Fruit fly (Drosophila melanogaster): Measurements from ENCODE around the gene CG12768.
A peak's percentile ranks its signal among the peaks of the same experiment; 100 is the strongest.

The CG12768 gene

dm6 chr3L:22885843-22886242 is 24.4 kb upstream of the CG12768 start:
- TF ChIP-seq noc (tag; optimal IDR thresholded peaks at IDR 0.05), result peak; percentile 62

DNA sequence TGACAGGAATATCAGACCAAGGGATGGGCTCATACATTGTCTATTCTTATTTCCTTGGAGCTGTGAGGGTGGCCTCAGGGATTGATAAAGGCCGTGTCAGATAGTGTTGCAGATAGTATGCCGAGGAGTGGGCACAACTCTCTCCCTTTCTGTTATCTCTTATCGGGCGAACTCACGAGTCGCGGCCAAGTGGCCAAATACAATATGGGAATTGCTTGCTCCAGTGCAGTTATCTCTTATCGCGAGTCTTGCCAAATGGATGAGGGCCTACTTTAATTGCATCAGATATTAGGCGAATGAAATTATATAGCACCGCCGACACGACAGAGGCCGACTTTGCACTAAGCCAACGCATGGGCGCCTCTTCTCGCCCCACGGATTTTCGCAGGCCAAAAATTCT is 23.4 kb upstream of the CG12768 start:
- no peak for TF ChIP-seq noc (tag; optimal IDR thresholded peaks at IDR 0.05)

DNA sequence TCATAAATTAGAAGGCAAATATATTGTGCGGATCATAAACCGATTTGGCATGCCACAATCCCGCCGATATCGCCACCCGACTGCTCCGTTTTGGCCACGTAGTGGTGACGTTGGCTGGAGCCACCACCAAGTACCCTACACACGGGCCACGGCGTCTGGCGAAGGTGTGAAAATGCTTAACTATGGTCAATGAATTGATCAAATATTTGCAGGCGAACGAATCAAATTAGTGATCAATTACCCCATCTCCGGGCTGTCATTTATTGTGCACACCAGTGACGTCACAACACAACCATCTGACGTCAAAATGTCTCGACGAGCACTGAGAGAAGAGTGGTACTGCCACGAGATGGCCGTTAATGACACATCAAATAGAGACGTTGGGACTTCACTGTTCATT is 22.6 kb upstream of the CG12768 start:
- TF ChIP-seq noc (tag; optimal IDR thresholded peaks at IDR 0.05), result no peak

DNA sequence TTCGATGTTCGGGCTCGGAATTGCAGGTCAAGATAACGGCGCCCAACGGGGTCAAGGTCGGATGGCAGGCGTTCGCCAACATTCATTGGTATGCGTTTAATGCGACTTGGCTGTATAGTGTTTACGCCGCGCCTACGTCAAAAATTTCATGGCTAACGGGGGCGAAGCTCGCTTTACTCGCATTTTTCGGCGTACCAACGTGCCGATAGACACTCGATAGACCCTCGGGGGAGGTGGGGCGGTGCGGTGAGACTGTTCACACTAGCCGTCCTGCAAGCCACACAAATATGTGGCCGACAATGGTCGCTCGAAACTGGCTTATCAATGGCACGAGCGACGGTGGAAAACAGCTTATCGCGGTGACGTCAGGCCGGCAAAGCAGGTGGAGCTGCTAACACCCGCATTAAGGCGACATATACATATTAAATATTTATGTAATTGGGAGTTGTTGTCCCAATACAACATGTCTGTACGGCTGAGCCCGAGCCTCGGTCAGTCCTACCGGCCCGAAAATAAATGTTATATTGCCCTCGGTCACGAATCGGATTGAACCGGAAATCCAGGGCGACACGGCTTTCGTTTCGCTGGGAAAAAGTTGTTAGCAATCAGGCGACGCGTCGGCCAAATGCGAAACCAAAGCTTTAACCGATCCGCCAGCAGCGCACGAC is 21.6 kb upstream of the CG12768 start:
- no peak for TF ChIP-seq noc (tag; optimal IDR thresholded peaks at IDR 0.05)

dm6 chr3L:22890024-22890423 is 20.3 kb upstream of the CG12768 start:
- TF ChIP-seq noc (tag; optimal IDR thresholded peaks at IDR 0.05), result no peak

dm6 chr3L:22891009-22891408 is 19.3 kb upstream of the CG12768 start:
- no peak for TF ChIP-seq noc (tag; optimal IDR thresholded peaks at IDR 0.05)

DNA sequence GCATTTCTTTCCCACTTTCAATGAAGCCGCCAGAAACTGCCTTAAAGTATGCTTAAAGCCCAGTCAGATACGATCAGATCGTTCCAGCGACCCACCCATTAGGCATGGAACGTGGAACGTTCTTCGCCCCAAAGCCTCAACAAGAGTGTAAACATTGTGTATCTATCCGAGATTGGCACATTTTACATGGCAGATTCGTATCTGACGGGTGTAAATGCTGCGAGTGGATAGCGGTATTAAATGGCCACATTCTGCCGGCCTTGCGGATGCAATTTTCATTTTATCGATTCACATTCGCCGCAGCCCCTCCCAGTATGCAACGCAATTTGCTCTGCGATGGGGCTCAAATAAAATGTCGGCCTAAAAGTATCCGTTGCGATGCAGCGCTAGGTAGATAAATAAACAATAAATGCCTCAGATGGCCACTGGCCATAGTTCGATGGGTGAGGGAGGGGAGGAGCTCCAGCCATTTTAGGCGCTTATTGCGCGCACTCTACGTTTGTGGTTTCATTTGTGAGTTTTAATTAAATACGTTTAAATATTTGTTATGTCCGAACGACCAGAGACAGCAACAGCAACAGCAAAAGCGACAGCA is 15.5 kb upstream of the CG12768 start:
- TF ChIP-seq noc (tag; optimal IDR thresholded peaks at IDR 0.05), result no peak

- no peak for TF ChIP-seq noc (tag; optimal IDR thresholded peaks at IDR 0.05)
These were observed 11.8 kb upstream of the CG12768 start, which contains the start of gene CG11131 for dm6 chr3L:22898444-22898843. CG11131 (plus strand) TSS chr3L:22898744.

dm6 chr3L:22901612-22902011 is 8.7 kb upstream of the CG12768 start, which contains the start of gene BoYb:
BoYb (plus strand) TSS chr3L:22901912.
- no peak for TF ChIP-seq noc (tag; optimal IDR thresholded peaks at IDR 0.05)

- no peak for TF ChIP-seq noc (tag; optimal IDR thresholded peaks at IDR 0.05)
These were observed 876 bp upstream of the CG12768 start for dm6 chr3L:22909325-22909904.

dm6 chr3L:22940249-22940648 is 30.0 kb downstream of the CG12768 start:
- TF ChIP-seq noc (tag; optimal IDR thresholded peaks at IDR 0.05), result no peak

DNA sequence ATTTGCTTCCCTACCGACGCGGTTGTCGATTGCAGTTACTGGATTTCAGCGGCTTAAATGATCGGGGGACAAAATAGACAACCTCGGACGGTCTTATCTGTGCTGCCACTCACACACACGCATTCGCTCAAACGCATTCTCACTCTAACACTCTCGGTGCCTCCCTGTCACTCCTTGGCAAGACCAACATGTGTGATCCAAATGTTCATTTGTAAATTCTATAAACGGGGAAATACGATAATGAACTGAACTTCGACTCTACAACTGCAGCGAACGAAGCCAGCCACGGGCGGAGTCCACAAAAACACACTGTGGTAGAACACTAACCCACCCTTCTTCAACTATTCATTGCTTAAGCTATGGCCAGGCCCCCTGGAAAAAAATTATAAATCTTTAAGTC is 33.2 kb downstream of the CG12768 start:
- no peak for TF ChIP-seq noc (tag; optimal IDR thresholded peaks at IDR 0.05)

DNA sequence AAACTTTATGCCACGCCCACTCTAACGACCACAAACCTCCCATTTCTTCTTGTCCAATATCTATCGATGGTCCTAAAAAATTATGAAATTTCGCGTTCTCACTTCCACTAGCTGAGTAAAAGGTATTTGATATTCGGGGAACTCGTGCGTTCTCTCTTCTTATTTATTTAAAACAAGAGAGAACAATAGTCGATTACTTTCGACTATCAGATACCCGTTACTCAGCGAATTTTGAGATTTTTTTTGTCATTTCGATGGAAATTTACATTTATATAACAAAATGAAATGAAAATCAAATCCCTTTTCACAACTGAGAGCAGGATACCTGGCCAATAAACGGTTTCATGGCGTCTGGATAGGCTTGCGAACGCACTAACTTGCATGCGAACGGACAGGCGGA is 34.2 kb downstream of the CG12768 start:
- no peak for TF ChIP-seq noc (tag; optimal IDR thresholded peaks at IDR 0.05)

DNA sequence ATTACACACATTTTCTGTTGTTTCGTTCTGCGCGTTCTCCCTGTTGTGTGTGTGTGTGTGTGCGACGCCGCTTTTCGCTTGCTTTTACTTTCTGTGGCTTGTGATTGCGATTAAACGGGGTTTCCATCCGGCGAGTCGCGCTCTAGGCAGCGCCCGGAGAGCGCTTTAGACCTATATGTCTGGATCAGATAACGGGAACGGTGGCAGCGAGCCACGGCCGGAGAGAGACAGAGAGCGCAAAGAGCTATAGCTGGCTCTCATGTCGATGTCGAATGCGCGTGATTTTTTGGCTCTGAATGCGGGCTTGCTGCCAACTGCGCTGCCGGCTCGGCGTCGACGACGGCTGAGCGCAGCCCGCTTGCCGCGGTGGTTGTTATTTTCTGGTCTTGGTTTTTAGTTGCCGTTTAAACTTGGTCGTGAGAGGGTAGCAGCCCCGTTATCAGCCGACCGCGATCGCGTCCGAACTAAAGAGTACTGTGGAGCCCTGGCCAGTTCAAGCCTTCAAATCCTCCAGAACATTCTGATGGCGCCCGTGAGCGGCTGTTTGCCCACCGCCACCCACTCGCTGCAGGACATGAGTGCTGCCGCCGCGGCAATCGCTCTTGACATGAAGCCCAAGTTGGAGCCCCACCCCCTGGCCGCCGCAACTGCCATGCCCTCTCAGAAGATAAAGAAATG is 35.1 kb downstream of the CG12768 start, which contains the start of gene Mes2:
Mes2 (plus strand) TSS at position 394 of the 678 bp plus-strand sequence.
- no peak for TF ChIP-seq noc (tag; optimal IDR thresholded peaks at IDR 0.05)

DNA sequence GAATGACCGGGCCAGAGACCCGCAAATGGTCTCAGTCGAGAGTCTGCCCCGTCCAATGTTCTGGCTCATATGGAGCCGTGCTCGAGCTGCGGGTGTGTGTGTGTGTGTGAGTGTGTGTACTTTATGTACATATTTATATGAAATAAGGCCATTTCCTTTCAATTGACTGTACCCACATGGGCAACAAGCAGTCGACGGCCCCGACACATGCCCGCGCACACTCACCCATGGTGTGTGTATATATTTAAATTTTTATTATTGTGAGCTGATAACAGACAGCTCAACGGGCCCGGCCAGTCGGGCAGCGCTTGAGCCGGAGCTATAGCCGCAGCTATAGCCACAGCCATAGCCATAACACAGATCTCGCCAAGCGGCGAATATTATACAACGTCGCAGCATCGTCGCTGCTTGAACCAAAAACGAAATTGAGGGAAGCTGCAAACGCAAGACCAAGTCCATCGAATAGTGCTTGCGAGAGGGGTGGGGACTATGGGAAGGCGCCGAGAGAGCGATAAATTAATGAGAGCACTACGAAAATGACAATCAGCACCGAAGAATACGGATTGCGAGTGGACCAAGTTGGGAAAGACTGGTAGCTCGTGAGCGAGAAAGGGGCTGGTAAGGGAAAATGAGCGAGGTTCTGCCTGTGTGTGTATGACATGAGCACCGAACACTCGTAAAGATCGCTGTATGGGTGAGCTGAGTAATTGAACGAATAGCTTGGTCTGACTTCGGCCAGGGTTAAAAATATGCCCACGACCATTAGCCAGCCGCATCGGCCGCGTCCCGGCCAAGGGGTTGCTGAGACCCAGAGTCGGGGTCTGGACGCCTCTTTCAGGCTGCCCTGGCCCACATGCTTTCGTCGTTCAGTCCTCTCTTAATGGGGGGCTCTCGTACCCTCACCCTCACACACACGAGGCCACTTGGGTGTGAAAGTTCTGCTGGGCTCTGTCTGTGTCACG is 38.0 kb downstream of the CG12768 start:
- TF ChIP-seq noc (tag; optimal IDR thresholded peaks at IDR 0.05), result no peak

Data from whole organism, larva.